Fruit fly (Drosophila melanogaster) Kc167 (cell line): ENCODE data around the gene ais.

ENCODE experiments used
- Myc ChIP-seq: fragments of >200 bp; optimal IDR thresholded peaks from 2 replicates; lab custom pipeline; 2017; ENCODE audit warnings: missing external identifiers
- Sin3A ChIP-seq: fragments of >200 bp; optimal IDR thresholded peaks from 2 replicates; lab custom pipeline; 2018; ENCODE audit warnings: missing external identifiers
- h ChIP-seq: fragments of >200 bp; optimal IDR thresholded peaks from 3 replicates; lab custom pipeline; 2018; ENCODE audit warnings: missing external identifiers
- psq ChIP-seq: fragments of >200 bp; optimal IDR thresholded peaks from 2 replicates; lab custom pipeline; 2017; ENCODE audit warnings: missing external identifiers
- ttk ChIP-seq: sonication (Bioruptor generic); optimal IDR thresholded peaks from 2 replicates; lab custom pipeline; 2017; ENCODE audit warnings: missing external identifiers

- TF ChIP-seq Myc (lab: Kevin White, UChicago) (no peak), psq (lab: Kevin White, UChicago) (no peak), Sin3A (lab: Kevin White, UChicago) (no peak), h (lab: Kevin White, UChicago) (no peak), ttk (lab: Kevin White, UChicago) (no peak)
Measured at dm6 chr3L:17814036-17814435, 9.5 kb upstream of the ais start, which contains the start of gene Cln3.
